Worm (Caenorhabditis elegans): Measurements from ENCODE around the gene T24E12.1.

T24E12.1 gene

ce11 chrII:3786538-3786937, 1.2 kb downstream of the T24E12.1 start (continued):
- TF ChIP-seq egl-27 (tag; optimal IDR thresholded peaks at IDR 0.05) (no peak), nhr-20 (tag; optimal IDR thresholded peaks at IDR 0.05) (peak; percentile 51), fkh-10 (GFP tag; optimal IDR thresholded peaks at IDR 0.05) (no peak), lsy-2 (tag; optimal IDR thresholded peaks at IDR 0.05) (peak in 1 of 2 experiments; percentile 58), dpl-1 (GFP tag; optimal IDR thresholded peaks at IDR 0.05) (no peak), efl-3 (GFP tag; optimal IDR thresholded peaks at IDR 0.05) (no peak), ces-1 (GFP tag; optimal IDR thresholded peaks at IDR 0.05) (no peak), nhr-90 (tag; optimal IDR thresholded peaks at IDR 0.05; ENCODE audit: poor library complexity) (peak; percentile 47), zip-4 (GFP tag; optimal IDR thresholded peaks at IDR 0.05) (no peak), swsn-7 (tag; optimal IDR thresholded peaks at IDR 0.05) (no peak), ceh-63 (GFP tag; optimal IDR thresholded peaks at IDR 0.05) (no peak), lin-15B (tag; optimal IDR thresholded peaks at IDR 0.05) (no peak), nhr-71 (tag; optimal IDR thresholded peaks at IDR 0.05) (no peak), zag-1 (tag; optimal IDR thresholded peaks at IDR 0.05) (no peak), unc-98 (GFP tag; IDR thresholded peaks at IDR 0.05) (no peak), efl-1 (optimal IDR thresholded peaks at IDR 0.05) (no peak), efl-1 (GFP tag; optimal IDR thresholded peaks at IDR 0.05 in 1 of 2) (peak in 1 of 2 experiments; percentile 84)

- TF ChIP-seq efl-3 (GFP tag; optimal IDR thresholded peaks at IDR 0.05) = no peak
- no peak for TF ChIP-seq sptf-1 (tag; optimal IDR thresholded peaks at IDR 0.05)
- no peak for TF ChIP-seq nhr-19 (GFP tag; conservative IDR thresholded peaks at IDR 0.05)
- no peak for TF ChIP-seq lir-3 (tag; optimal IDR thresholded peaks at IDR 0.05; ENCODE audit: poor library complexity)
Observed at ce11 chrII:3787151-3787550, 1.8 kb downstream of the T24E12.1 start, which contains the start of gene T24E12.13. T24E12.13 (plus strand) TSS chrII:3787451.

DNA sequence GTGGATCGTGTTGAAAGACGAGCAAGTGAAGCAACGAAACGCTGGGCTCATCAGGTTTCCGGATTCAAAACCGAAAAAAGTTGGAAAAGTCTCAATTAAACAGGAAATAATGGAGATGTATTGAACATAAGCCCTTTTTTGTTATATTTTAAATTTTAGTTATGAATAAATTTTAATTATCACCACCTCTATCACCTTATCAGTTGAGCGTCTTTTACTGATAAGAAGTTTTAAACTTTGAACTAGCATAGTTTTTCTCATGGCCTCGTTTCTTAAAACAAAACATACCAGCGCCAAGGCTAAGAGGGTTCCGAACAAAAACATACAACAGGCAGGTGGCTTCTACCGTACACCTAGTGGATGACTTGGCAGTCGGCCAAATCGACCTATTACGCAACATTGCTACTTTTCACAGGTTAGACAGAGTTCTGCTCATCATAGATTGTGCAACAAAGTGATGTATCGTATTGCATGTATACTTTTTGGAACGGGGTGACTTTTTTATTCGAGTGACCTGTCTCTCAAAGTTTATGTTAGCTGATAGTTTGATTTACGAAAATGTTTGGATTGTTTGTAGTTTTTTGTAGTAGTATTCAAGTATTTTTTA, 3.1 kb downstream of the T24E12.1 start:
- TF ChIP-seq elt-2 (tag; optimal IDR thresholded peaks at IDR 0.05) (peak; percentile 77), efl-1 (optimal IDR thresholded peaks at IDR 0.05) (no peak), efl-1 (GFP tag; optimal IDR thresholded peaks at IDR 0.05 in 1 of 2) (peak in 1 of 2 experiments; percentile 78), ceh-90 (tag; optimal IDR thresholded peaks at IDR 0.05) (no peak)

- no peak for TF ChIP-seq elt-2 (tag; optimal IDR thresholded peaks at IDR 0.05)
- no peak for TF ChIP-seq unc-86 (tag; optimal IDR thresholded peaks at IDR 0.05)
- TF ChIP-seq ceh-63 (GFP tag; optimal IDR thresholded peaks at IDR 0.05) = no peak
- no peak for TF ChIP-seq irx-1 (tag; optimal IDR thresholded peaks at IDR 0.05)
- no peak for TF ChIP-seq fkh-4 (tag; optimal IDR thresholded peaks at IDR 0.05; ENCODE audit: borderline replicate concordance)
- no peak for TF ChIP-seq lir-3 (tag; optimal IDR thresholded peaks at IDR 0.05; ENCODE audit: poor library complexity)
- no peak for TF ChIP-seq nhr-84 (tag; optimal IDR thresholded peaks at IDR 0.05)
- TF ChIP-seq zip-4 (GFP tag; optimal IDR thresholded peaks at IDR 0.05) = no peak
- TF ChIP-seq lin-39 (tag; optimal IDR thresholded peaks at IDR 0.05) = no peak
- no peak for TF ChIP-seq nhr-77 (tag; optimal IDR thresholded peaks at IDR 0.05)
- TF ChIP-seq nhr-76 (tag; optimal IDR thresholded peaks at IDR 0.05) = no peak
- no peak for TF ChIP-seq xbp-1 (tag; optimal IDR thresholded peaks at IDR 0.05)
- TF ChIP-seq lin-35 (GFP tag; optimal IDR thresholded peaks at IDR 0.05) = no peak
- TF ChIP-seq nhr-90 (tag; optimal IDR thresholded peaks at IDR 0.05; ENCODE audit: poor library complexity) = no peak
- no peak for TF ChIP-seq hlh-17 (GFP tag; optimal IDR thresholded peaks at IDR 0.05; ENCODE audit: borderline replicate concordance)
- TF ChIP-seq hlh-4 (tag; optimal IDR thresholded peaks at IDR 0.05) = no peak
- no peak for TF ChIP-seq ces-1 (GFP tag; optimal IDR thresholded peaks at IDR 0.05)
- no peak for TF ChIP-seq fkh-10 (GFP tag; optimal IDR thresholded peaks at IDR 0.05)
- TF ChIP-seq ceh-8 (GFP tag; optimal IDR thresholded peaks at IDR 0.05) = no peak
Observed at ce11 chrII:3793336-3793735, 8.0 kb downstream of the T24E12.1 start, which contains the start of gene fbxb-99. fbxb-99 (minus strand) TSS chrII:3793436.
